Fruit fly (Drosophila melanogaster) whole organism, embryonic: ENCODE data around the gene Fur2.

Source experiments
- Asciz ChIP-seq: fragments of 200-800 bp; sonication (Bioruptor generic); optimal IDR thresholded peaks from 2 replicates; lab custom pipeline; 2017; ENCODE audit warnings: missing biosample characterization, mild to moderate bottlenecking, missing genetic modification characterization, missing genetic modification reagents
- CG10274 ChIP-seq: fragments of 200-800 bp; sonication (Bioruptor generic); optimal IDR thresholded peaks from 3 replicates; lab custom pipeline; 2017; ENCODE audit warnings: missing biosample characterization, mild to moderate bottlenecking, missing genetic modification characterization
- CG10654 ChIP-seq: fragments of 200-800 bp; sonication (Bioruptor generic); optimal IDR thresholded peaks from 2 replicates; lab custom pipeline; 2016; ENCODE audit warnings: missing biosample characterization, missing genetic modification characterization
- CG11560 ChIP-seq: fragments of 200-800 bp; sonication (Bioruptor generic); IDR thresholded peaks from 3 replicates; pipeline ENCODE4 v1.3.6; 2022; ENCODE audit warnings: missing biosample characterization, missing genetic modification characterization
- CG12236 ChIP-seq: fragments of 200-800 bp; sonication (Bioruptor generic); optimal IDR thresholded peaks from 2 replicates; lab custom pipeline; 2016; ENCODE audit warnings: missing biosample characterization, missing genetic modification characterization
- CG1233 ChIP-seq: fragments of 200-800 bp; sonication (Bioruptor generic); optimal IDR thresholded peaks from 4 replicates; lab custom pipeline; 2018; ENCODE audit warnings: missing biosample characterization, mild to moderate bottlenecking, missing genetic modification characterization
- CG12769 ChIP-seq: fragments of 200-800 bp; sonication (Bioruptor generic); optimal IDR thresholded peaks from 2 replicates; lab custom pipeline; 2019; ENCODE audit warnings: missing biosample characterization, mild to moderate bottlenecking, missing genetic modification characterization, moderate library complexity
- CG14441 ChIP-seq: fragments of 200-800 bp; sonication (Bioruptor generic); IDR thresholded peaks from 2 replicates; pipeline ENCODE4 v1.3.6; 2022; ENCODE audit warnings: missing biosample characterization, missing genetic modification characterization
- CG15479 ChIP-seq: fragments of 200-800 bp; sonication (Bioruptor generic); optimal IDR thresholded peaks from 3 replicates; lab custom pipeline; 2019; ENCODE audit warnings: missing biosample characterization, mild to moderate bottlenecking, missing genetic modification characterization, moderate library complexity
- CG17328 ChIP-seq: fragments of 200-800 bp; sonication (Bioruptor generic); IDR thresholded peaks from 2 replicates; pipeline ENCODE4 v1.3.6; 2022; ENCODE audit warnings: missing biosample characterization, missing genetic modification characterization
- CG17359 ChIP-seq: fragments of 200-800 bp; sonication (Bioruptor generic); optimal IDR thresholded peaks from 3 replicates; lab custom pipeline; 2018; ENCODE audit warnings: missing biosample characterization, mild to moderate bottlenecking, missing genetic modification characterization, moderate library complexity
- CG2120 ChIP-seq: fragments of 200-800 bp; sonication (Bioruptor generic); optimal IDR thresholded peaks from 3 replicates; lab custom pipeline; 2016; ENCODE audit warnings: missing biosample characterization, missing genetic modification characterization
- CG30431 ChIP-seq: fragments of 200-800 bp; sonication (Bioruptor generic); optimal IDR thresholded peaks from 2 replicates; lab custom pipeline; 2017; ENCODE audit warnings: missing biosample characterization, missing genetic modification characterization
- CG31224 ChIP-seq: fragments of 200-800 bp; sonication (Bioruptor generic); IDR thresholded peaks from 2 replicates; pipeline ENCODE4 v1.3.6; 2022; ENCODE audit warnings: missing biosample characterization, missing genetic modification characterization
- CG32767 ChIP-seq: fragments of 200-800 bp; sonication (Bioruptor generic); IDR thresholded peaks from 2 replicates; pipeline ENCODE4 v1.3.6; 2022; ENCODE audit warnings: missing biosample characterization, missing genetic modification characterization
- CG32772 ChIP-seq: fragments of 200-800 bp; sonication (Bioruptor generic); IDR thresholded peaks from 2 replicates; pipeline ENCODE4 v1.3.6; 2022; ENCODE audit warnings: missing biosample characterization, missing genetic modification characterization
- CG3407 ChIP-seq: fragments of 200-800 bp; sonication (Bioruptor generic); optimal IDR thresholded peaks from 2 replicates; lab custom pipeline; 2018; ENCODE audit warnings: missing biosample characterization, mild to moderate bottlenecking, missing genetic modification characterization
- CG34422 ChIP-seq: fragments of 200-800 bp; sonication (Bioruptor generic); IDR thresholded peaks from 3 replicates; pipeline ENCODE4 v1.3.6; 2022; ENCODE audit warnings: missing biosample characterization, missing genetic modification characterization
- CG3995 ChIP-seq: fragments of 200-800 bp; sonication (Bioruptor generic); optimal IDR thresholded peaks from 3 replicates; lab custom pipeline; 2016; ENCODE audit warnings: missing biosample characterization, missing genetic modification characterization
- CG4282 ChIP-seq: fragments of 200-800 bp; sonication (Bioruptor generic); optimal IDR thresholded peaks from 2 replicates; lab custom pipeline; 2016; ENCODE audit warnings: missing biosample characterization, missing genetic modification characterization
- CG4424 ChIP-seq: fragments of 200-800 bp; sonication (Bioruptor generic); optimal IDR thresholded peaks from 3 replicates; lab custom pipeline; 2016; ENCODE audit warnings: missing biosample characterization, missing genetic modification characterization
- CG4617 ChIP-seq: fragments of 200-800 bp; sonication (Bioruptor generic); optimal IDR thresholded peaks from 3 replicates; lab custom pipeline; 2016; ENCODE audit warnings: missing biosample characterization, missing genetic modification characterization, borderline replicate concordance
- CG8089 ChIP-seq: fragments of 200-800 bp; sonication (Bioruptor generic); optimal IDR thresholded peaks from 3 replicates; lab custom pipeline; 2016; ENCODE audit warnings: missing biosample characterization, missing genetic modification characterization
- CG8765 ChIP-seq: fragments of 200-800 bp; sonication (Bioruptor generic); IDR thresholded peaks from 2 replicates; pipeline ENCODE4 v1.3.6; 2022; ENCODE audit warnings: missing biosample characterization, missing genetic modification characterization
- CG8944 ChIP-seq: fragments of 200-800 bp; sonication (Bioruptor generic); optimal IDR thresholded peaks from 3 replicates; lab custom pipeline; 2016; ENCODE audit warnings: missing biosample characterization, missing genetic modification characterization
- CG9437 ChIP-seq: fragments of 200-800 bp; sonication (Bioruptor generic); optimal IDR thresholded peaks from 2 replicates; lab custom pipeline; 2018; ENCODE audit warnings: missing biosample characterization, mild to moderate bottlenecking, missing genetic modification characterization
- CHES-1-like ChIP-seq: fragments of 200-800 bp; sonication (Bioruptor generic); optimal IDR thresholded peaks from 2 replicates; lab custom pipeline; 2016; ENCODE audit warnings: missing biosample characterization, missing genetic modification characterization
- Deaf1 ChIP-seq: fragments of 200-800 bp; optimal IDR thresholded peaks from 3 replicates; lab custom pipeline; 2019; ENCODE audit warnings: missing biosample characterization, mild to moderate bottlenecking, missing genetic modification characterization, moderate library complexity
- Dfd ChIP-seq, 2 experiments: fragments of >200 bp; optimal IDR thresholded peaks; 2 replicates each; lab custom pipeline; 2017; ENCODE audit warnings: missing biosample characterization in 2 of 2, missing genetic modification characterization in 2 of 2
- Dll ChIP-seq: fragments of 200-800 bp; sonication (Bioruptor generic); IDR thresholded peaks from 4 replicates; pipeline ENCODE4 v1.3.6; 2022; ENCODE audit warnings: missing biosample characterization, missing genetic modification characterization; ENCODE audit not compliant: partially characterized antibody
- Dref ChIP-seq: fragments of 200-800 bp; sonication (Bioruptor generic); IDR thresholded peaks from 2 replicates; pipeline ENCODE4 v1.3.6; 2022; ENCODE audit warnings: missing biosample characterization, missing genetic modification characterization
- E2f1 ChIP-seq: fragments of 200-800 bp; sonication (Bioruptor generic); IDR thresholded peaks from 2 replicates; pipeline ENCODE4 v1.3.6; 2022; ENCODE audit warnings: missing biosample characterization, missing genetic modification characterization
- H2.0 ChIP-seq: fragments of 200-800 bp; sonication (Bioruptor generic); IDR thresholded peaks from 2 replicates; pipeline ENCODE4 v1.3.6; 2022; ENCODE audit warnings: missing biosample characterization, missing genetic modification characterization
- Hand ChIP-seq: fragments of 200-800 bp; sonication (Bioruptor generic); optimal IDR thresholded peaks from 2 replicates; lab custom pipeline; 2017; ENCODE audit warnings: mild to moderate bottlenecking, missing biosample characterization, missing genetic modification reagents, missing genetic modification characterization
- TFAM ChIP-seq: fragments of 200-800 bp; sonication (Bioruptor generic); optimal IDR thresholded peaks from 2 replicates; lab custom pipeline; 2017; ENCODE audit warnings: missing biosample characterization, missing genetic modification characterization, inconsistent platforms
- abd-A ChIP-seq: fragments of 200-800 bp; sonication (Bioruptor generic); optimal IDR thresholded peaks from 3 replicates; lab custom pipeline; 2019; ENCODE audit warnings: missing biosample characterization, mild to moderate bottlenecking, missing genetic modification characterization, moderate library complexity
- br ChIP-seq: fragments of >200 bp; optimal IDR thresholded peaks from 2 replicates; lab custom pipeline; 2017
- btn ChIP-seq: fragments of 200-800 bp; sonication (Bioruptor generic); optimal IDR thresholded peaks from 2 replicates; lab custom pipeline; 2016; ENCODE audit warnings: missing biosample characterization, missing genetic modification characterization
- corto ChIP-seq: fragments of 200-800 bp; sonication (Bioruptor generic); optimal IDR thresholded peaks from 2 replicates; lab custom pipeline; 2016; ENCODE audit warnings: missing biosample characterization, mild to moderate bottlenecking, missing genetic modification characterization, moderate library complexity
- dm ChIP-seq: fragments of 200-800 bp; sonication (Bioruptor generic); optimal IDR thresholded peaks from 3 replicates; lab custom pipeline; 2016; ENCODE audit warnings: missing biosample characterization, missing genetic modification characterization
- dmrt11E ChIP-seq: fragments of 200-800 bp; sonication (Bioruptor generic); optimal IDR thresholded peaks from 3 replicates; lab custom pipeline; 2018; ENCODE audit warnings: missing biosample characterization, mild to moderate bottlenecking, missing genetic modification characterization, moderate library complexity
- ems ChIP-seq: fragments of 200-800 bp; sonication (Bioruptor generic); optimal IDR thresholded peaks from 3 replicates; lab custom pipeline; 2016; ENCODE audit warnings: missing biosample characterization, missing genetic modification characterization
- gcm ChIP-seq: fragments of 200-800 bp; sonication (Bioruptor generic); optimal IDR thresholded peaks from 2 replicates; lab custom pipeline; 2019; ENCODE audit warnings: missing biosample characterization, mild to moderate bottlenecking, missing genetic modification characterization, moderate library complexity
- gsb ChIP-seq: fragments of 200-800 bp; sonication (Bioruptor generic); IDR thresholded peaks from 2 replicates; pipeline ENCODE4 v1.3.6; 2022; ENCODE audit warnings: missing biosample characterization, missing genetic modification characterization
- nerfin-2 ChIP-seq: fragments of 200-800 bp; sonication (Bioruptor generic); IDR thresholded peaks from 2 replicates; pipeline ENCODE4 v1.3.6; 2022; ENCODE audit warnings: missing biosample characterization, missing genetic modification characterization; ENCODE audit not compliant: partially characterized antibody
- otp ChIP-seq: fragments of 200-800 bp; sonication (Bioruptor generic); IDR thresholded peaks from 3 replicates; pipeline ENCODE4, ENCODE4 v1.3.6; 2022; ENCODE audit warnings: missing biosample characterization, missing genetic modification characterization
- psq ChIP-seq: fragments of 200-800 bp; sonication (Bioruptor generic); optimal IDR thresholded peaks from 2 replicates; lab custom pipeline; 2017; ENCODE audit warnings: missing biosample characterization, missing genetic modification characterization
- sc ChIP-seq, 3 experiments: fragments of >200 bp in 2 of 3; fragments of 200-800 bp in 1 of 3; sonication (Bioruptor generic) in 1 of 3; optimal IDR thresholded peaks; 2 replicates in 2 of 3; 3 replicates in 1 of 3; lab custom pipeline; 2017; ENCODE audit warnings: mild to moderate bottlenecking in 1 of 3, missing biosample characterization in 1 of 3, missing genetic modification characterization in 1 of 3, missing genetic modification reagents in 1 of 3
- tll ChIP-seq, 2 experiments: fragments of 200-800 bp in 1 of 2; fragments of >200 bp in 1 of 2; sonication (Bioruptor generic) in 1 of 2; optimal IDR thresholded peaks; 2 replicates each; lab custom pipeline; 2017 to 2019; ENCODE audit warnings: missing biosample characterization in 2 of 2, missing genetic modification characterization in 2 of 2, mild to moderate bottlenecking in 1 of 2, moderate library complexity in 1 of 2
- tx ChIP-seq: fragments of 200-800 bp; sonication (Bioruptor generic); optimal IDR thresholded peaks from 2 replicates; lab custom pipeline; 2016; ENCODE audit warnings: missing biosample characterization, missing genetic modification characterization
- wdn ChIP-seq: fragments of 200-800 bp; sonication (Bioruptor generic); IDR thresholded peaks from 2 replicates; pipeline ENCODE4 v1.3.6; 2022; ENCODE audit warnings: missing biosample characterization, missing genetic modification characterization

Fur2 gene

dm6 chrX:16421899-16422412 is 49.1 kb downstream of the Fur2 start, which contains the start of gene AnxB11 (continued):
- TF ChIP-seq CG3407 (GFP tag; lab: Kevin White, UChicago), result no peak
- no peak for TF ChIP-seq H2.0
- TF ChIP-seq CG3995 (GFP tag; lab: Kevin White, UChicago), result peak; percentile 26
- TF ChIP-seq Hand (GFP tag; lab: Kevin White, UChicago), result no peak
- no peak for TF ChIP-seq CG8765 (GFP tag; lab: Robert Waterston, UW)
- no peak; the same call in 1 of the 2 replicates for TF ChIP-seq nerfin-2 (GFP tag; lab: Robert Waterston, UW)
- TF ChIP-seq Asciz (GFP tag; lab: Kevin White, UChicago), result no peak
- TF ChIP-seq gcm, result no peak
- TF ChIP-seq CG12769 (tag; lab: Kevin White, UChicago), result peak; percentile 24
- TF ChIP-seq ems, result no peak
- no peak for TF ChIP-seq wdn (GFP tag; lab: Robert Waterston, UW)
- no peak; the same call in 2 of the 3 replicates for TF ChIP-seq CG34422 (GFP tag; lab: Robert Waterston, UW)
- no peak for TF ChIP-seq corto (GFP tag; lab: Kevin White, UChicago)
- TF ChIP-seq CG2120 (GFP tag; lab: Kevin White, UChicago), result no peak
- no peak for TF ChIP-seq CG4424
- TF ChIP-seq dmrt11E, result no peak
- no peak for TF ChIP-seq dm
- no peak for TF ChIP-seq CG10274 (GFP tag; lab: Kevin White, UChicago)
- no peak for TF ChIP-seq Deaf1 (tag; lab: Kevin White, UChicago)
- no peak for TF ChIP-seq gsb (GFP tag; lab: Robert Waterston, UW)
- TF ChIP-seq CG10654 (GFP tag; lab: Kevin White, UChicago), result no peak
- TF ChIP-seq CG4282, result no peak
- TF ChIP-seq sc (optimal IDR thresholded peaks at IDR 0.05; lab: Kevin White, UChicago), result no peak
- TF ChIP-seq sc (GFP tag; optimal IDR thresholded peaks at IDR 0.05; lab: Kevin White, UChicago), result no peak
- TF ChIP-seq CG4617, result peak; percentile 23
- TF ChIP-seq tx, result no peak
- TF ChIP-seq psq (GFP tag; lab: Kevin White, UChicago), result no peak
- peak; percentile 70 for TF ChIP-seq Dll
- peak; percentile 89 for TF ChIP-seq Dref
- no peak for TF ChIP-seq CG15479 (GFP tag; lab: Kevin White, UChicago)
- no peak for TF ChIP-seq abd-A (tag; lab: Kevin White, UChicago)
- TF ChIP-seq CG30431 (GFP tag; lab: Kevin White, UChicago), result no peak
- TF ChIP-seq CG32772 (GFP tag; lab: Robert Waterston, UW), result no peak
- no peak for TF ChIP-seq CG8944
- TF ChIP-seq Dfd (GFP tag; optimal IDR thresholded peaks at IDR 0.05; lab: Kevin White, UChicago), result no peak
- TF ChIP-seq btn (GFP tag; lab: Kevin White, UChicago), result no peak
- no peak for TF ChIP-seq br
- no peak for TF ChIP-seq CHES-1-like (GFP tag; lab: Kevin White, UChicago)
- TF ChIP-seq CG32767 (GFP tag; lab: Robert Waterston, UW), result peak; percentile 52; the same call in 1 of the 2 replicates
- no peak for TF ChIP-seq CG12236 (GFP tag; lab: Kevin White, UChicago)
- TF ChIP-seq CG17328 (GFP tag; lab: Robert Waterston, UW), result no peak
- no peak for TF ChIP-seq E2f1 (GFP tag; lab: Robert Waterston, UW)
- TF ChIP-seq CG31224 (GFP tag; lab: Robert Waterston, UW), result no peak
- no peak for TF ChIP-seq CG8089
- no peak for TF ChIP-seq CG17359 (tag; lab: Kevin White, UChicago)
- no peak for TF ChIP-seq TFAM (GFP tag; lab: Kevin White, UChicago)
- TF ChIP-seq CG11560 (tag; lab: Robert Waterston, UW), result peak; percentile 98
- no peak for TF ChIP-seq CG9437 (GFP tag; lab: Kevin White, UChicago)
- no peak for TF ChIP-seq tll (GFP tag; optimal IDR thresholded peaks at IDR 0.05; lab: Kevin White, UChicago)
- TF ChIP-seq CG1233 (GFP tag; lab: Kevin White, UChicago), result no peak
- TF ChIP-seq CG14441 (GFP tag; lab: Robert Waterston, UW), result no peak
- no peak for TF ChIP-seq otp (GFP tag; lab: Robert Waterston, UW)
